Worm (Caenorhabditis elegans) whole organism, L4 larva: ENCODE measurements around the gene F59E11.5.

Source experiments
- T26A8.4 ChIP-seq: fragments of 200-800 bp; sonication (Bioruptor generic); IDR thresholded peaks from 2 replicates; pipeline ENCODE4 v1.3.6; 2022; ENCODE audit warnings: missing genetic modification characterization, missing compliant biosample characterization
- ceh-28 ChIP-seq: fragments of 150-350 bp; optimal IDR thresholded peaks from 2 replicates; lab custom pipeline; 2014; ENCODE audit warnings: missing biosample characterization, missing genetic modification reagents, missing genetic modification characterization
- ceh-44 ChIP-seq: fragments of 200-800 bp; sonication (Bioruptor generic); IDR thresholded peaks from 2 replicates; pipeline ENCODE4 v1.3.6; 2022; ENCODE audit warnings: missing genetic modification reagents, missing genetic modification characterization, missing compliant biosample characterization
- egl-27 ChIP-seq: sonication (generic microtip); optimal IDR thresholded peaks from 3 replicates; lab custom pipeline; 2017; ENCODE audit warnings: missing biosample characterization, missing genetic modification reagents, missing genetic modification characterization
- mdt-29 ChIP-seq: fragments of 200-800 bp; sonication (Bioruptor generic); IDR thresholded peaks from 2 replicates; pipeline ENCODE4 v1.3.6; 2022; ENCODE audit warnings: missing genetic modification reagents, missing genetic modification characterization, missing compliant biosample characterization
- nhr-237 ChIP-seq: sonication (generic microtip); optimal IDR thresholded peaks from 2 replicates; lab custom pipeline; 2017; ENCODE audit warnings: missing biosample characterization, missing genetic modification characterization
- nhr-41 ChIP-seq: fragments of 200-800 bp; sonication (Bioruptor generic); IDR thresholded peaks from 2 replicates; pipeline ENCODE4 v1.3.6; 2022; ENCODE audit warnings: missing genetic modification reagents, missing genetic modification characterization, missing compliant biosample characterization
- unc-130 ChIP-seq: sonication (generic microtip); optimal IDR thresholded peaks from 2 replicates; lab custom pipeline; 2016; ENCODE audit warnings: missing genetic modification reagents, missing genetic modification characterization, missing compliant biosample characterization
- unc-62 ChIP-seq, 3 experiments: fragments of 150-350 bp in 1 of 3; sonication (generic microtip); optimal IDR thresholded peaks in 2 of 3; peaks in 1 of 3; 1 replicate in 1 of 3; 2 replicates in 2 of 3; lab custom pipeline; 2014 to 2017; ENCODE audit warnings: missing biosample characterization in 3 of 3, missing genetic modification characterization in 3 of 3, missing genetic modification reagents in 3 of 3, missing genotype in 1 of 3

Gene F59E11.5

DNA sequence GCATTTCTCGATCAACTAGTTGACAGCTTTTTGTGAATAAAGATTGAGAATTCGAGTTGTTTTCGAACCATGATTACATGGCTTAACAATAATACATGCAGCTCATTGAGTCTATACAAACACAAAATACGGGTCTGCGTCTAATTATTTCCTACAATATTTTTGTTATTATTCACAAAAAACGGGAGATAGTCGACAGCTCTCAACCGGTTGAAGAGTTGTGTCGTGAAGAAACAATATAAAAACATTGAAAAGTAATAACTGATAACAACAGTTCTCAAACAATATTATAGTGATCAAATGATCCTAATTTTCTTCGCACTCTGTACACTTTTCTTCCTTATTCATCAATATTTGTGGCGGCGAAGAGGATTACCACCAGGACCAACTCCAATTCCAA, 46.1 kb downstream of the F59E11.5 start, which contains the start of gene cyp-33B1:
Gene cyp-33B1 (plus strand): TSS at position 301 of the 400 bp plus-strand sequence.
- TF ChIP-seq ceh-28 (tag; lab: Kevin White, UChicago) (no peak), nhr-41 (GFP tag; lab: Robert Waterston, UW) (no peak), nhr-237 (tag; lab: Kevin White, UChicago) (no peak), T26A8.4 (GFP tag; lab: Robert Waterston, UW) (no peak), mdt-29 (GFP tag; lab: Robert Waterston, UW) (no peak), ceh-44 (GFP tag; lab: Robert Waterston, UW) (no peak), egl-27 (tag; lab: Kevin White, UChicago) (no peak)

DNA sequence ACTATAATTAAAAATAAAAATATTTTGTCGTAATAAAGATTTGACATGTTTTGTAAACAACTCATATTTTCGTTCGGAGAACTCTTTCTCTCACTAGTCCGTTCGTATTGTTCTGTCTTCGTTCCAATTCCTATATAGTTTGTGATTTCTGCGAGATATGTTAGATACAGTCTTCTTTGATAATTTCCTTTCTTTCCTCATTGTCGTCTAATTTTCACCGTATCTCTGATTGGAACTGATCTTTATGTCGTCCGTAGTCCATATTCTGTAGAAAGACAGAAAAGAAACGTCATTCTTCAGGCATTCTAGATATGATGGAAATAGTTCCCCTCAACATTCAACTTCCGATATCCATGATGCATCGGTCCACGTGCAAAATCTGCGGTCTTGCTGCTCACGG, 50.0 kb downstream of the F59E11.5 start, which contains the start of gene nhr-30:
Gene nhr-30 (plus strand): TSS at position 301 of the 400 bp plus-strand sequence.
- TF ChIP-seq unc-130 (no peak), unc-62 (GFP tag; optimal IDR thresholded peaks at IDR 0.05 in 1 of 2; lab: Kevin White, UChicago) (peak in 1 of 2 experiments; percentile 1), unc-62 (tag; optimal IDR thresholded peaks at IDR 0.05; lab: Kevin White, UChicago) (no peak)
